Worm (Caenorhabditis elegans): Measurements from ENCODE around the gene R03D7.8.

- TF ChIP-seq ama-1 (optimal IDR thresholded peaks at IDR 0.05): no peak
- TF ChIP-seq pqm-1 (tag; optimal IDR thresholded peaks at IDR 0.05): no peak
- no peak for TF ChIP-seq lin-13 (GFP tag; optimal IDR thresholded peaks at IDR 0.05)
- no peak for TF ChIP-seq aly-2 (tag; optimal IDR thresholded peaks at IDR 0.05)
- TF ChIP-seq nhr-77 (tag; optimal IDR thresholded peaks at IDR 0.05): no peak
- TF ChIP-seq ztf-11 (tag; optimal IDR thresholded peaks at IDR 0.05): no peak
- TF ChIP-seq lin-15B (tag; optimal IDR thresholded peaks at IDR 0.05): no peak
Observed at ce11 chrII:10924669-10925068, 32.0 kb downstream of the R03D7.8 start.

Data from whole organism, L1 larva.